Worm (Caenorhabditis elegans) whole organism, L1 larva: ENCODE results near the gene tebp-1.

ENCODE experiments used
- C04F5.9 ChIP-seq: sonication (generic microtip); optimal IDR thresholded peaks from 2 replicates; lab custom pipeline; 2016; ENCODE audit warnings: missing genetic modification characterization, missing compliant biosample characterization
- C16A3.4 ChIP-seq: fragments of 150-350 bp; optimal IDR thresholded peaks from 2 replicates; lab custom pipeline; 2014; ENCODE audit warnings: missing biosample characterization, missing genetic modification characterization
- F16B12.6 ChIP-seq: fragments of 150-350 bp; optimal IDR thresholded peaks from 2 replicates; lab custom pipeline; 2014; ENCODE audit warnings: missing biosample characterization, missing genetic modification characterization
- Y116A8C.19 ChIP-seq: sonication (generic microtip); optimal IDR thresholded peaks from 2 replicates; lab custom pipeline; 2016; ENCODE audit warnings: missing compliant biosample characterization, missing genetic modification characterization, borderline replicate concordance
- blmp-1 ChIP-seq: fragments of 150-350 bp; optimal IDR thresholded peaks from 2 replicates; lab custom pipeline; 2014; ENCODE audit warnings: missing biosample characterization, missing genetic modification characterization
- ceh-8 ChIP-seq: fragments of 200-800 bp; sonication (Bioruptor generic); optimal IDR thresholded peaks from 2 replicates; lab custom pipeline; 2018; ENCODE audit warnings: mild to moderate bottlenecking, missing genetic modification characterization, moderate library complexity, missing compliant biosample characterization
- dpl-1 ChIP-seq, 3 experiments: fragments of 150-350 bp in 2 of 3; sonication (generic microtip) in 1 of 3; optimal IDR thresholded peaks; 2 replicates each; lab custom pipeline; 2014 to 2017; ENCODE audit warnings: missing biosample characterization in 3 of 3, missing genetic modification characterization in 3 of 3, missing genetic modification reagents in 3 of 3
- dsc-1 ChIP-seq: sonication (generic microtip); optimal IDR thresholded peaks from 2 replicates; lab custom pipeline; 2016; ENCODE audit warnings: mild to moderate bottlenecking, missing genetic modification characterization, missing compliant biosample characterization
- efl-1 ChIP-seq, 4 experiments: fragments of 150-350 bp; optimal IDR thresholded peaks in 3 of 4; peaks in 1 of 4; 1 replicate in 1 of 4; 2 replicates in 3 of 4; lab custom pipeline; 2014; ENCODE audit warnings: missing biosample characterization in 2 of 4, missing genetic modification characterization in 2 of 4, missing genetic modification reagents in 2 of 4
- egl-13 ChIP-seq: sonication (generic microtip); optimal IDR thresholded peaks from 2 replicates; lab custom pipeline; 2016; ENCODE audit warnings: missing genotype, missing genetic modification reagents, missing genetic modification characterization, missing compliant biosample characterization
- elt-2 ChIP-seq: sonication (generic microtip); optimal IDR thresholded peaks from 2 replicates; lab custom pipeline; 2016; ENCODE audit warnings: missing genetic modification characterization, mild to moderate bottlenecking, inconsistent platforms, missing compliant biosample characterization, missing genetic modification reagents
- ets-5 ChIP-seq: fragments of 200-800 bp; sonication (Bioruptor generic); IDR thresholded peaks from 2 replicates; pipeline ENCODE4 v1.3.6; 2022; ENCODE audit warnings: missing genetic modification characterization, missing compliant biosample characterization
- fkh-8 ChIP-seq: sonication (generic microtip); optimal IDR thresholded peaks from 2 replicates; lab custom pipeline; 2016; ENCODE audit warnings: mild to moderate bottlenecking, missing genetic modification characterization, missing compliant biosample characterization
- fos-1 ChIP-seq: fragments of 150-350 bp; optimal IDR thresholded peaks from 2 replicates; lab custom pipeline; 2014; ENCODE audit warnings: missing biosample characterization, missing genetic modification characterization
- grh-1 ChIP-seq: fragments of 200-800 bp; sonication (Bioruptor generic); IDR thresholded peaks from 2 replicates; pipeline ENCODE4 v1.3.6; 2022; ENCODE audit warnings: missing genetic modification reagents, missing genetic modification characterization, missing compliant biosample characterization
- hlh-4 ChIP-seq: sonication (generic microtip); optimal IDR thresholded peaks from 2 replicates; lab custom pipeline; 2016; ENCODE audit warnings: mild to moderate bottlenecking, missing genetic modification characterization, missing compliant biosample characterization
- hpl-2 ChIP-seq: fragments of 150-350 bp; optimal IDR thresholded peaks from 2 replicates; lab custom pipeline; 2014; ENCODE audit warnings: missing biosample characterization, missing genetic modification reagents, missing genetic modification characterization
- irx-1 ChIP-seq: sonication (generic microtip); optimal IDR thresholded peaks from 2 replicates; lab custom pipeline; 2016; ENCODE audit warnings: missing genetic modification characterization, missing compliant biosample characterization
- isw-1 ChIP-seq: fragments of 200-800 bp; sonication (Bioruptor generic); IDR thresholded peaks from 2 replicates; pipeline ENCODE4 v1.3.6; 2022; ENCODE audit warnings: missing genetic modification characterization, missing compliant biosample characterization
- jun-1 ChIP-seq: fragments of 150-350 bp; optimal IDR thresholded peaks from 2 replicates; lab custom pipeline; 2014; ENCODE audit warnings: missing biosample characterization, missing genetic modification reagents, missing genetic modification characterization
- lin-13 ChIP-seq: fragments of 150-350 bp; optimal IDR thresholded peaks from 2 replicates; lab custom pipeline; 2014; ENCODE audit warnings: missing biosample characterization, missing genetic modification reagents, missing genetic modification characterization
- lin-14 ChIP-seq: fragments of 200-800 bp; sonication (Bioruptor generic); optimal IDR thresholded peaks from 2 replicates; lab custom pipeline; 2018; ENCODE audit warnings: mild to moderate bottlenecking, missing genetic modification characterization, moderate library complexity, missing compliant biosample characterization
- lin-15B ChIP-seq: fragments of 150-350 bp; sonication (generic microtip); optimal IDR thresholded peaks from 3 replicates; lab custom pipeline; 2014; ENCODE audit warnings: missing biosample characterization, missing genetic modification characterization
- lin-35 ChIP-seq, 2 experiments: fragments of 150-350 bp; optimal IDR thresholded peaks; 2 replicates each; lab custom pipeline; 2014; ENCODE audit warnings: missing biosample characterization in 2 of 2, missing genetic modification characterization in 2 of 2, missing genetic modification reagents in 2 of 2
- lsy-2 ChIP-seq, 2 experiments: fragments of 150-350 bp; optimal IDR thresholded peaks; 2 replicates each; lab custom pipeline; 2014; ENCODE audit warnings: missing biosample characterization in 2 of 2, missing genetic modification characterization in 2 of 2
- mab-9 ChIP-seq: fragments of 200-800 bp; sonication (Bioruptor generic); IDR thresholded peaks from 2 replicates; pipeline ENCODE4 v1.3.6; 2022; ENCODE audit warnings: missing genetic modification reagents, missing genetic modification characterization, missing compliant biosample characterization
- mdl-1 ChIP-seq, 2 experiments: fragments of 150-350 bp; optimal IDR thresholded peaks; 2 replicates each; lab custom pipeline; 2014 to 2017; ENCODE audit warnings: missing biosample characterization in 2 of 2, missing genetic modification characterization in 2 of 2, inconsistent platforms in 1 of 2
- mep-1 ChIP-seq: fragments of 150-350 bp; optimal IDR thresholded peaks from 2 replicates; lab custom pipeline; 2014; ENCODE audit warnings: missing biosample characterization, missing genetic modification characterization
- nhr-237 ChIP-seq: fragments of 150-350 bp; optimal IDR thresholded peaks from 2 replicates; lab custom pipeline; 2014; ENCODE audit warnings: missing biosample characterization, missing genetic modification characterization
- nhr-71 ChIP-seq: sonication (generic microtip); optimal IDR thresholded peaks from 2 replicates; lab custom pipeline; 2016; ENCODE audit warnings: mild to moderate bottlenecking, missing genetic modification characterization, moderate library complexity, missing compliant biosample characterization
- nhr-76 ChIP-seq: sonication (generic microtip); optimal IDR thresholded peaks from 2 replicates; lab custom pipeline; 2017; ENCODE audit warnings: missing biosample characterization, missing genetic modification characterization
- nhr-77 ChIP-seq: fragments of 150-350 bp; optimal IDR thresholded peaks from 2 replicates; lab custom pipeline; 2014; ENCODE audit warnings: missing biosample characterization, missing genetic modification characterization
- nhr-90 ChIP-seq: sonication (generic microtip); optimal IDR thresholded peaks from 2 replicates; lab custom pipeline; 2016; ENCODE audit warnings: mild to moderate bottlenecking, missing genetic modification characterization, missing compliant biosample characterization; ENCODE audit not compliant: poor library complexity
- pag-3 ChIP-seq: sonication (generic microtip); optimal IDR thresholded peaks from 2 replicates; lab custom pipeline; 2017; ENCODE audit warnings: missing genetic modification characterization, mild to moderate bottlenecking, missing compliant biosample characterization, antibody characterized with exemption, borderline replicate concordance; ENCODE audit not compliant: insufficient read depth
- pax-3 ChIP-seq: fragments of 200-800 bp; sonication (Bioruptor generic); optimal IDR thresholded peaks from 2 replicates; lab custom pipeline; 2018; ENCODE audit warnings: mild to moderate bottlenecking, missing genetic modification characterization, moderate library complexity, missing compliant biosample characterization
- rnt-1 ChIP-seq: sonication (generic microtip); optimal IDR thresholded peaks from 2 replicates; lab custom pipeline; 2016; ENCODE audit warnings: mild to moderate bottlenecking, missing genetic modification characterization, moderate library complexity, missing compliant biosample characterization
- snpc-4 ChIP-seq: fragments of 150-350 bp; optimal IDR thresholded peaks from 2 replicates; lab custom pipeline; 2014; ENCODE audit warnings: missing biosample characterization, missing genetic modification characterization
- snu-23 ChIP-seq: sonication (generic microtip); optimal IDR thresholded peaks from 2 replicates; lab custom pipeline; 2016; ENCODE audit warnings: missing genetic modification characterization, missing compliant biosample characterization
- sptf-1 ChIP-seq: fragments of 150-350 bp; optimal IDR thresholded peaks from 2 replicates; lab custom pipeline; 2014; ENCODE audit warnings: missing biosample characterization, missing genetic modification characterization
- sup-37 ChIP-seq: fragments of 200-800 bp; sonication (Bioruptor generic); optimal IDR thresholded peaks from 2 replicates; lab custom pipeline; 2018; ENCODE audit warnings: mild to moderate bottlenecking, missing genetic modification characterization, missing compliant biosample characterization
- swsn-7 ChIP-seq: sonication (generic microtip); optimal IDR thresholded peaks from 2 replicates; lab custom pipeline; 2016; ENCODE audit warnings: missing genetic modification characterization, missing compliant biosample characterization
- tbx-2 ChIP-seq: sonication (generic microtip); optimal IDR thresholded peaks from 2 replicates; lab custom pipeline; 2016; ENCODE audit warnings: missing genetic modification characterization, missing compliant biosample characterization
- unc-62 ChIP-seq: fragments of 150-350 bp; optimal IDR thresholded peaks from 2 replicates; lab custom pipeline; 2014; ENCODE audit warnings: missing biosample characterization, missing genetic modification reagents, missing genetic modification characterization
- unc-86 ChIP-seq: sonication (generic microtip); optimal IDR thresholded peaks from 2 replicates; lab custom pipeline; 2016; ENCODE audit warnings: missing genetic modification characterization, missing compliant biosample characterization
- unc-98 ChIP-seq: fragments of 200-800 bp; sonication (Bioruptor generic); IDR thresholded peaks from 2 replicates; pipeline ENCODE4 v1.3.6; 2022; ENCODE audit warnings: missing genetic modification characterization, missing compliant biosample characterization
- zip-4 ChIP-seq: fragments of 200-800 bp; sonication (Bioruptor generic); optimal IDR thresholded peaks from 2 replicates; lab custom pipeline; 2018; ENCODE audit warnings: mild to moderate bottlenecking, missing genetic modification characterization, moderate library complexity, missing compliant biosample characterization
- ztf-11 ChIP-seq, 2 experiments: sonication (generic microtip); optimal IDR thresholded peaks; 2 replicates each; lab custom pipeline; 2016 to 2017; ENCODE audit warnings: missing genetic modification characterization in 2 of 2, missing biosample characterization in 1 of 2, missing compliant biosample characterization in 1 of 2

tebp-1 gene

ce11 chrII:14404266-14404665 is 42.4 kb downstream of the tebp-1 start:
- TF ChIP-seq nhr-90 (tag; lab: Kevin White, UChicago), result no peak
- TF ChIP-seq Y116A8C.19, result no peak
- TF ChIP-seq lin-35 (GFP tag; optimal IDR thresholded peaks at IDR 0.05; lab: Kevin White, UChicago), result peak in 1 of 2 experiments; percentile 32
- no peak for TF ChIP-seq fos-1 (tag; lab: Kevin White, UChicago)
- peak; percentile 4 for TF ChIP-seq blmp-1
- TF ChIP-seq efl-1 (optimal IDR thresholded peaks at IDR 0.05; lab: Kevin White, UChicago), result no peak
- TF ChIP-seq efl-1 (GFP tag; optimal IDR thresholded peaks at IDR 0.05 in 1 of 2; lab: Kevin White, UChicago), result peak in 1 of 2 experiments; percentile 76
- TF ChIP-seq elt-2 (tag; lab: Kevin White, UChicago), result peak; percentile 10

- TF ChIP-seq F16B12.6 (tag; lab: Kevin White, UChicago) (no peak), efl-1 (optimal IDR thresholded peaks at IDR 0.05; lab: Kevin White, UChicago) (peak; percentile 65 to 72), efl-1 (GFP tag; optimal IDR thresholded peaks at IDR 0.05 in 1 of 2; lab: Kevin White, UChicago) (peak; percentile 26 to 61), nhr-237 (tag; lab: Kevin White, UChicago) (no peak), hpl-2 (GFP tag; lab: Kevin White, UChicago) (no peak), lin-13 (GFP tag; lab: Kevin White, UChicago) (peak; percentile 26), jun-1 (tag; lab: Kevin White, UChicago) (peak; percentile 83), dsc-1 (tag; lab: Kevin White, UChicago) (peak; percentile 75), isw-1 (GFP tag; lab: Robert Waterston, UW) (peak; percentile 20; the same call in 1 of the 2 replicates), nhr-76 (tag; lab: Kevin White, UChicago) (no peak), ets-5 (GFP tag; lab: Robert Waterston, UW) (no peak), sptf-1 (tag; lab: Kevin White, UChicago) (no peak), snu-23 (peak; percentile 80), zip-4 (GFP tag; lab: Kevin White, UChicago) (peak; percentile 17), fos-1 (tag; lab: Kevin White, UChicago) (no peak), lin-35 (GFP tag; optimal IDR thresholded peaks at IDR 0.05; lab: Kevin White, UChicago) (peak; percentile 41 to 63), mab-9 (peak; percentile 51; the same call in 1 of the 2 replicates), C04F5.9 (tag; lab: Kevin White, UChicago) (no peak), mdl-1 (tag; optimal IDR thresholded peaks at IDR 0.05; lab: Kevin White, UChicago) (peak in 1 of 2 experiments; percentile 67), unc-86 (peak; percentile 85), nhr-71 (tag; lab: Kevin White, UChicago) (peak; percentile 90), unc-98 (GFP tag; lab: Robert Waterston, UW) (no peak), egl-13 (tag; lab: Kevin White, UChicago) (peak; percentile 55), fkh-8 (tag; lab: Kevin White, UChicago) (peak; percentile 87), rnt-1 (peak; percentile 50), ztf-11 (tag; optimal IDR thresholded peaks at IDR 0.05; lab: Kevin White, UChicago) (peak in 1 of 2 experiments; percentile 96), ceh-8 (GFP tag; lab: Kevin White, UChicago) (peak; percentile 68), snpc-4 (tag; lab: Kevin White, UChicago) (peak; percentile 21), hlh-4 (tag; lab: Kevin White, UChicago) (no peak), tbx-2 (tag; lab: Kevin White, UChicago) (peak; percentile 75), pag-3 (tag; lab: Kevin White, UChicago) (no peak), lin-15B (tag; lab: Kevin White, UChicago) (no peak), C16A3.4 (tag; lab: Kevin White, UChicago) (peak; percentile 37), lin-14 (GFP tag; lab: Kevin White, UChicago) (peak; percentile 88), pax-3 (peak; percentile 19), sup-37 (GFP tag; lab: Kevin White, UChicago) (no peak), swsn-7 (tag; lab: Kevin White, UChicago) (peak; percentile 86), lsy-2 (tag; optimal IDR thresholded peaks at IDR 0.05; lab: Kevin White, UChicago) (peak; percentile 61 to 67), grh-1 (GFP tag; lab: Robert Waterston, UW) (peak; percentile 70), nhr-77 (tag; lab: Kevin White, UChicago) (peak; percentile 32), irx-1 (tag; lab: Kevin White, UChicago) (peak; percentile 41), dpl-1 (GFP tag; optimal IDR thresholded peaks at IDR 0.05; lab: Kevin White, UChicago) (peak; percentile 36 to 61 (median 60)), unc-62 (no peak), blmp-1 (peak; percentile 92), mep-1 (tag; lab: Kevin White, UChicago) (peak; percentile 58)
Observed at ce11 chrII:14404741-14405488, 43.1 kb downstream of the tebp-1 start.
